Worm (Caenorhabditis elegans): ENCODE results near the gene F16F9.1.

DNA sequence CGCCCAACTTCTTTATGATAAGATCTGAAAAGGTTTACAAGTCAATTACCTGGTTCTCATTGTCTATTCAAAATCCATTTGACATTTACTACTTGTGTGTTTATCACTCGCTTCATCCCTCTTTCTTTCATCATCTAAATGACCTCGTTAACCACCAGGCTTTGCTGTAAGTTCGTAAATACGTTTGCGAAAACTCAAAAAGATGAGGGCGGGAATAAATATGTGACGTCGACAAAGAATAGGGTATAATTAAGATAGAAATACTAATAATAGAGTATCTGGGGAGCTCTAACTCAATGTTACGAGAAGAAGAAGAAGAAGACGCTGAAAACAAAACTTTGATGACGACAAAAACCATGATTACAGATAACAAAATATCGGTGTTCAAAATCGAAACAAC is 43.2 kb downstream of the F16F9.1 start:
- TF ChIP-seq med-1 (GFP tag; optimal IDR thresholded peaks at IDR 0.05; ENCODE audit: insufficient read depth), result no peak
- no peak for TF ChIP-seq T22C8.4 (GFP tag; IDR thresholded peaks at IDR 0.05)
- TF ChIP-seq ztf-29 (GFP tag; IDR thresholded peaks at IDR 0.05), result no peak
- no peak for TF ChIP-seq flt-1 (GFP tag; IDR thresholded peaks at IDR 0.05)
- no peak for TF ChIP-seq klf-2 (GFP tag; conservative IDR thresholded peaks at IDR 0.05)
